Worm (Caenorhabditis elegans): Measurements from ENCODE around the gene col-115.

The col-115 gene

ce11 chrIV:8000763-8001162 is 12.3 kb downstream of the col-115 start:
- no peak for TF ChIP-seq gei-8 (GFP tag; optimal IDR thresholded peaks at IDR 0.05)
- peak; percentile 21 for TF ChIP-seq aha-1 (tag)
- TF ChIP-seq arid-1 (GFP tag; conservative IDR thresholded peaks at IDR 0.05), result no peak
- no peak for TF ChIP-seq ctbp-1 (GFP tag; IDR thresholded peaks at IDR 0.05)
- TF ChIP-seq daf-12 (tag; optimal IDR thresholded peaks at IDR 0.05), result no peak

DNA sequence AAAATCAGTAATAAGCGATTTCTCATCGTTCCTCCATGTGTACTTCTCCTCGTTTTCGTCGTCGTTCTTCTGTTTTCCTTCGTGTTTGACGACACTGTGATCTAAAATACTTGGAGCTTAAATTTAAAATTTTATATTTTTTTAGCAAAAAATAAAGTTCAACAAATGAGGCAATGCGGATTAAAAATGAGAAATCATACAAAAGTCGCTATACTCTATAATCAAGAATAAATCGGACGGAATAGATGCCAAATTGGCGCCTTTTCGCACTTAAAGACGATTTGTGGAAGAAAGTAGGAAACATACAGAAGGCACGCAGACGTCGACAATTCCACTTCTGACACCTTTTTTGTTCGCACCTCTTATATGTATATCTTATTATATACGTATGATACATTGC is 15.5 kb downstream of the col-115 start, which contains the start of gene rig-4:
rig-4 (minus strand) TSS at position 101 of the 400 bp plus-strand sequence.
- no peak for TF ChIP-seq Y105C5A.15 (GFP tag; IDR thresholded peaks at IDR 0.05)
- TF ChIP-seq dve-1 (tag; optimal IDR thresholded peaks at IDR 0.05; ENCODE audit: insufficient read depth), result no peak
- TF ChIP-seq rbr-2 (tag; optimal IDR thresholded peaks at IDR 0.05), result no peak
- no peak for TF ChIP-seq dmd-6 (GFP tag; IDR thresholded peaks at IDR 0.05)
- no peak for TF ChIP-seq F49E8.2 (tag; optimal IDR thresholded peaks at IDR 0.05; ENCODE audit: borderline replicate concordance)
- no peak for TF ChIP-seq madf-9 (GFP tag; conservative IDR thresholded peaks at IDR 0.05)
- TF ChIP-seq mxl-2 (GFP tag; conservative IDR thresholded peaks at IDR 0.05), result no peak
- TF ChIP-seq nhr-6 (tag; optimal IDR thresholded peaks at IDR 0.05), result no peak
- no peak for TF ChIP-seq ceh-20 (GFP tag; IDR thresholded peaks at IDR 0.05)
- no peak for TF ChIP-seq lir-3 (tag; optimal IDR thresholded peaks at IDR 0.05)
- TF ChIP-seq zip-11 (GFP tag; IDR thresholded peaks at IDR 0.05), result no peak
- no peak for TF ChIP-seq unc-39 (tag; optimal IDR thresholded peaks at IDR 0.05)
- TF ChIP-seq nhr-10 (tag; optimal IDR thresholded peaks at IDR 0.05), result no peak
- TF ChIP-seq duxl-1 (tag; optimal IDR thresholded peaks at IDR 0.05; ENCODE audit: poor library complexity), result no peak

ce11 chrIV:8005376-8005775 is 16.9 kb downstream of the col-115 start:
- TF ChIP-seq ztf-7 (tag; optimal IDR thresholded peaks at IDR 0.05) (no peak), F49E8.2 (tag; optimal IDR thresholded peaks at IDR 0.05; ENCODE audit: borderline replicate concordance) (no peak), zip-2 (tag; optimal IDR thresholded peaks at IDR 0.05) (no peak), zag-1 (tag; optimal IDR thresholded peaks at IDR 0.05) (no peak), nhr-102 (tag; optimal IDR thresholded peaks at IDR 0.05) (no peak), pqm-1 (tag; optimal IDR thresholded peaks at IDR 0.05) (peak; percentile 64), T26A8.4 (GFP tag; IDR thresholded peaks at IDR 0.05) (no peak), mep-1 (tag; optimal IDR thresholded peaks at IDR 0.05) (no peak), madf-9 (GFP tag; conservative IDR thresholded peaks at IDR 0.05) (no peak), nhr-28 (tag; optimal IDR thresholded peaks at IDR 0.05) (peak; percentile 24), jun-1 (tag; optimal IDR thresholded peaks at IDR 0.05) (no peak), mxl-3 (GFP tag; optimal IDR thresholded peaks at IDR 0.05) (no peak), nhr-237 (tag; optimal IDR thresholded peaks at IDR 0.05) (no peak), skn-1 (tag; optimal IDR thresholded peaks at IDR 0.05) (no peak), egl-27 (tag; optimal IDR thresholded peaks at IDR 0.05) (no peak), nhr-11 (tag; optimal IDR thresholded peaks at IDR 0.05) (no peak), tag-97 (GFP tag; IDR thresholded peaks at IDR 0.05) (no peak), tra-1 (GFP tag; IDR thresholded peaks at IDR 0.05) (no peak), snpc-4 (tag; optimal IDR thresholded peaks at IDR 0.05) (no peak), sdz-12 (GFP tag; optimal IDR thresholded peaks at IDR 0.05) (no peak), hlh-11 (tag; optimal IDR thresholded peaks at IDR 0.05) (peak; percentile 29), snpc-1.2 (GFP tag; IDR thresholded peaks at IDR 0.05) (no peak), dve-1 (tag; optimal IDR thresholded peaks at IDR 0.05; ENCODE audit: insufficient read depth) (peak; percentile 39), aly-2 (tag; optimal IDR thresholded peaks at IDR 0.05) (no peak), daf-16 (GFP tag; optimal IDR thresholded peaks at IDR 0.05) (no peak), daf-16 (tag; optimal IDR thresholded peaks at IDR 0.05) (peak; percentile 64), ceh-44 (GFP tag; IDR thresholded peaks at IDR 0.05) (no peak), ceh-32 (tag; optimal IDR thresholded peaks at IDR 0.05; ENCODE audit: poor library complexity) (no peak), madf-5 (GFP tag; IDR thresholded peaks at IDR 0.05) (no peak), mdt-29 (GFP tag; IDR thresholded peaks at IDR 0.05) (no peak), daf-8 (GFP tag; IDR thresholded peaks at IDR 0.05) (no peak), php-3 (GFP tag; IDR thresholded peaks at IDR 0.05) (no peak), ces-1 (GFP tag; optimal IDR thresholded peaks at IDR 0.05) (no peak), mdl-1 (tag; optimal IDR thresholded peaks at IDR 0.05) (no peak), daf-12 (tag; optimal IDR thresholded peaks at IDR 0.05) (no peak)

Data from whole organism, L4 larva.